Fruit fly (Drosophila melanogaster): ENCODE measurements around the gene rtet.

rtet gene

dm6 chr3R:21111964-21112740 lies 3.9 kb downstream of the rtet start (continued):
- no peak for TF ChIP-seq Ravus (GFP tag; IDR thresholded peaks at IDR 0.05)
- no peak for TF ChIP-seq Scr (GFP tag; IDR thresholded peaks at IDR 0.05; ENCODE audit: partially characterized antibody)
- no peak for TF ChIP-seq wor (GFP tag; IDR thresholded peaks at IDR 0.05)
- TF ChIP-seq CG2712 (tag; optimal IDR thresholded peaks at IDR 0.05) = peak; percentile 24
- TF ChIP-seq fd64A (GFP tag; optimal IDR thresholded peaks at IDR 0.05) = no peak
- no peak for TF ChIP-seq crc (GFP tag; optimal IDR thresholded peaks at IDR 0.05)
- peak; percentile 63 for TF ChIP-seq Meics (GFP tag; optimal IDR thresholded peaks at IDR 0.05)
- TF ChIP-seq CG3065 (GFP tag; optimal IDR thresholded peaks at IDR 0.05) = no peak
- TF ChIP-seq Myb (GFP tag; optimal IDR thresholded peaks at IDR 0.05) = no peak
- no peak for TF ChIP-seq MESR4 (GFP tag; optimal IDR thresholded peaks at IDR 0.05)
- TF ChIP-seq CG4820 (GFP tag; optimal IDR thresholded peaks at IDR 0.05) = no peak
- no peak for TF ChIP-seq CG1024 (GFP tag; IDR thresholded peaks at IDR 0.05)
- no peak for TF ChIP-seq CG10565 (GFP tag; optimal IDR thresholded peaks at IDR 0.05)
- TF ChIP-seq hkb (optimal IDR thresholded peaks at IDR 0.05) = no peak
- peak; percentile 50; the same call in 1 of the 2 replicates for TF ChIP-seq hkb (GFP tag; IDR thresholded peaks at IDR 0.05)
- peak; percentile 64 for TF ChIP-seq nerfin-1 (tag; optimal IDR thresholded peaks at IDR 0.05)
- no peak for TF ChIP-seq Mad (GFP tag; optimal IDR thresholded peaks at IDR 0.05)
- no peak for TF ChIP-seq gt (GFP tag; IDR thresholded peaks at IDR 0.05)
- TF ChIP-seq CG5180 (GFP tag; optimal IDR thresholded peaks at IDR 0.05) = peak; percentile 27
- no peak for TF ChIP-seq Pdp1 (GFP tag; optimal IDR thresholded peaks at IDR 0.05)
- TF ChIP-seq CG12219 (GFP tag; optimal IDR thresholded peaks at IDR 0.05) = peak; percentile 58
- no peak for TF ChIP-seq vvl (GFP tag; IDR thresholded peaks at IDR 0.05)
- no peak for TF ChIP-seq jumu (GFP tag; optimal IDR thresholded peaks at IDR 0.05)
- TF ChIP-seq ro (GFP tag; IDR thresholded peaks at IDR 0.05) = no peak
- no peak for TF ChIP-seq wdn (GFP tag; IDR thresholded peaks at IDR 0.05)
- TF ChIP-seq CG16863 (GFP tag; optimal IDR thresholded peaks at IDR 0.05) = no peak
- no peak for TF ChIP-seq CG4854 (GFP tag; optimal IDR thresholded peaks at IDR 0.05)
- no peak for TF ChIP-seq caup (GFP tag; optimal IDR thresholded peaks at IDR 0.05; ENCODE audit: severe bottlenecking)
- no peak for TF ChIP-seq rib (GFP tag; IDR thresholded peaks at IDR 0.05)
- TF ChIP-seq CG12299 (tag; optimal IDR thresholded peaks at IDR 0.05) = no peak
- peak; percentile 15 for TF ChIP-seq CTCF (GFP tag; optimal IDR thresholded peaks at IDR 0.05)
- no peak for TF ChIP-seq sna (GFP tag; IDR thresholded peaks at IDR 0.05; ENCODE audit: partially characterized antibody)
- peak; percentile 28 for TF ChIP-seq CG1602 (GFP tag; optimal IDR thresholded peaks at IDR 0.05)
- TF ChIP-seq row (GFP tag; IDR thresholded peaks at IDR 0.05) = peak; percentile 65
- peak; percentile 45 for TF ChIP-seq CG12659 (GFP tag; optimal IDR thresholded peaks at IDR 0.05)
- peak; percentile 38; the same call in 1 of the 2 replicates for TF ChIP-seq seq (GFP tag; IDR thresholded peaks at IDR 0.05)
- no peak for TF ChIP-seq CG9215 (GFP tag; IDR thresholded peaks at IDR 0.05)
- peak; percentile 17; the same call in 1 of the 2 replicates for TF ChIP-seq Ptx1 (GFP tag; IDR thresholded peaks at IDR 0.05)
- no peak for TF ChIP-seq Aef1 (GFP tag; IDR thresholded peaks at IDR 0.05)
- peak; percentile 61 for TF ChIP-seq scrt (GFP tag; optimal IDR thresholded peaks at IDR 0.05)
- no peak for TF ChIP-seq Taf1 (GFP tag; IDR thresholded peaks at IDR 0.05)
- TF ChIP-seq CG15269 (tag; optimal IDR thresholded peaks at IDR 0.05) = peak; percentile 60
- peak; percentile 52 for TF ChIP-seq CG34376 (GFP tag; optimal IDR thresholded peaks at IDR 0.05)
- TF ChIP-seq Adf1 (GFP tag; IDR thresholded peaks at IDR 0.05) = no peak
- TF ChIP-seq CG8281 (tag; optimal IDR thresholded peaks at IDR 0.05) = peak; percentile 10
- TF ChIP-seq CG9876 (GFP tag; optimal IDR thresholded peaks at IDR 0.05) = no peak
- peak; percentile 57 for TF ChIP-seq CG17385 (GFP tag; optimal IDR thresholded peaks at IDR 0.05)
- TF ChIP-seq tin (GFP tag; optimal IDR thresholded peaks at IDR 0.05) = peak; percentile 22
- no peak for TF ChIP-seq croc (GFP tag; conservative IDR thresholded peaks at IDR 0.05)
- 0 out of 2 replicates have a peak, but pooled peaks have one; percentile 22 for TF ChIP-seq ap (GFP tag; IDR thresholded peaks at IDR 0.05)
- TF ChIP-seq CG16779 (GFP tag; IDR thresholded peaks at IDR 0.05) = no peak
